Worm (Caenorhabditis elegans) whole organism, L4/young adult: ENCODE data around the gene F02D8.9.

ENCODE experiments used
- W03F9.2 ChIP-seq: fragments of 150-350 bp; optimal IDR thresholded peaks from 2 replicates; lab custom pipeline; 2014; ENCODE audit warnings: missing biosample characterization, missing genetic modification characterization
- dao-5 ChIP-seq: sonication (generic microtip); optimal IDR thresholded peaks from 2 replicates; lab custom pipeline; 2016; ENCODE audit warnings: missing genotype, missing genetic modification characterization, moderate library complexity, missing compliant biosample characterization
- him-1 ChIP-seq: sonication (generic microtip); optimal IDR thresholded peaks from 2 replicates; lab custom pipeline; 2016; ENCODE audit warnings: missing genotype, missing genetic modification reagents, missing genetic modification characterization, missing compliant biosample characterization

ce11 chrV:14979937-14980336, 24.4 kb upstream of the F02D8.9 start, which contains the start of gene xbx-1:
- TF ChIP-seq him-1 (tag; lab: Kevin White, UChicago) (no peak), dao-5 (tag; lab: Kevin White, UChicago) (no peak), W03F9.2 (tag; lab: Kevin White, UChicago) (no peak)
